Worm (Caenorhabditis elegans) whole organism, L2 larva: ENCODE measurements around the gene sams-1.

Experiments
- C34F6.9 ChIP-seq: fragments of 150-350 bp; optimal IDR thresholded peaks from 2 replicates; lab custom pipeline; 2014; ENCODE audit warnings: missing biosample characterization, missing genetic modification characterization
- R02D3.7 ChIP-seq: fragments of 150-350 bp; optimal IDR thresholded peaks from 2 replicates; lab custom pipeline; 2014; ENCODE audit warnings: missing biosample characterization, missing genetic modification characterization
- Y55F3AM.14 ChIP-seq: fragments of 200-800 bp; sonication (Bioruptor generic); optimal IDR thresholded peaks from 2 replicates; lab custom pipeline; 2018; ENCODE audit warnings: mild to moderate bottlenecking, missing genetic modification characterization, missing compliant biosample characterization
- ama-1 ChIP-seq: fragments of 150-350 bp; optimal IDR thresholded peaks from 2 replicates; lab custom pipeline; 2018; ENCODE audit warnings: inconsistent platforms
- ceh-82 ChIP-seq: fragments of 150-350 bp; optimal IDR thresholded peaks from 2 replicates; lab custom pipeline; 2014; ENCODE audit warnings: missing biosample characterization, missing genetic modification characterization
- crh-2 ChIP-seq: sonication (generic microtip); optimal IDR thresholded peaks from 2 replicates; lab custom pipeline; 2017; ENCODE audit warnings: missing biosample characterization, missing genetic modification characterization
- dmd-4 ChIP-seq: sonication (generic microtip); optimal IDR thresholded peaks from 2 replicates; lab custom pipeline; 2017; ENCODE audit warnings: missing biosample characterization, missing genetic modification characterization
- egl-27 ChIP-seq: sonication (generic microtip); optimal IDR thresholded peaks from 3 replicates; lab custom pipeline; 2017; ENCODE audit warnings: missing biosample characterization, missing genetic modification reagents, missing genetic modification characterization
- elt-1 ChIP-seq: fragments of 150-350 bp; optimal IDR thresholded peaks from 2 replicates; lab custom pipeline; 2014; ENCODE audit warnings: missing biosample characterization, missing genetic modification characterization
- elt-3 ChIP-seq: sonication (generic microtip); optimal IDR thresholded peaks from 2 replicates; lab custom pipeline; 2017; ENCODE audit warnings: missing biosample characterization, missing genetic modification characterization
- fos-1 ChIP-seq: fragments of 150-350 bp; optimal IDR thresholded peaks from 2 replicates; lab custom pipeline; 2014; ENCODE audit warnings: missing biosample characterization, missing genetic modification characterization
- gmeb-1 ChIP-seq: fragments of 150-350 bp; optimal IDR thresholded peaks from 2 replicates; lab custom pipeline; 2014; ENCODE audit warnings: missing biosample characterization, missing genetic modification characterization
- lin-11 ChIP-seq: fragments of 150-350 bp; sonication (generic microtip); optimal IDR thresholded peaks from 2 replicates; lab custom pipeline; 2014; ENCODE audit warnings: missing biosample characterization, missing genetic modification characterization, inconsistent platforms, mixed read lengths
- lin-13 ChIP-seq: fragments of 150-350 bp; optimal IDR thresholded peaks from 2 replicates; lab custom pipeline; 2014; ENCODE audit warnings: missing biosample characterization, missing genetic modification reagents, missing genetic modification characterization
- lin-39 ChIP-seq: fragments of 150-350 bp; optimal IDR thresholded peaks from 2 replicates; lab custom pipeline; 2014; ENCODE audit warnings: missing biosample characterization, missing genetic modification reagents, missing genetic modification characterization
- lsy-2 ChIP-seq, 2 experiments: fragments of 150-350 bp in 1 of 2; sonication (generic microtip) in 1 of 2; optimal IDR thresholded peaks; 2 replicates each; lab custom pipeline; 2014 to 2017; ENCODE audit warnings: missing biosample characterization in 2 of 2, missing genetic modification characterization in 2 of 2
- mab-5 ChIP-seq: fragments of 150-350 bp; optimal IDR thresholded peaks from 2 replicates; lab custom pipeline; 2014; ENCODE audit warnings: missing biosample characterization, missing genetic modification characterization
- mbf-1 ChIP-seq: sonication (generic microtip); optimal IDR thresholded peaks from 2 replicates; lab custom pipeline; 2017; ENCODE audit warnings: missing biosample characterization, missing genetic modification characterization
- nhr-10 ChIP-seq: sonication (generic microtip); optimal IDR thresholded peaks from 2 replicates; lab custom pipeline; 2017; ENCODE audit warnings: missing biosample characterization, missing genetic modification characterization
- nhr-11 ChIP-seq: fragments of 150-350 bp; optimal IDR thresholded peaks from 2 replicates; lab custom pipeline; 2014; ENCODE audit warnings: missing biosample characterization, missing genetic modification characterization
- nhr-23 ChIP-seq: fragments of 150-350 bp; optimal IDR thresholded peaks from 2 replicates; lab custom pipeline; 2014; ENCODE audit warnings: missing biosample characterization, missing genetic modification reagents, missing genetic modification characterization
- nhr-25 ChIP-seq: fragments of 150-350 bp; sonication (generic microtip); optimal IDR thresholded peaks from 3 replicates; lab custom pipeline; 2014; ENCODE audit warnings: missing biosample characterization, missing genetic modification characterization
- nhr-6 ChIP-seq: fragments of 150-350 bp; optimal IDR thresholded peaks from 2 replicates; lab custom pipeline; 2014; ENCODE audit warnings: missing biosample characterization, missing genetic modification characterization
- peb-1 ChIP-seq: fragments of 150-350 bp; optimal IDR thresholded peaks from 2 replicates; lab custom pipeline; 2014; ENCODE audit warnings: missing biosample characterization, missing genetic modification characterization
- sem-4 ChIP-seq: fragments of 150-350 bp; optimal IDR thresholded peaks from 2 replicates; lab custom pipeline; 2014; ENCODE audit warnings: missing biosample characterization, missing genetic modification reagents, missing genetic modification characterization
- skn-1 ChIP-seq: sonication (generic microtip); optimal IDR thresholded peaks from 2 replicates; lab custom pipeline; 2017; ENCODE audit warnings: missing biosample characterization, missing genetic modification characterization
- sma-3 ChIP-seq: sonication (generic microtip); optimal IDR thresholded peaks from 2 replicates; lab custom pipeline; 2016; ENCODE audit warnings: missing genetic modification reagents, missing genetic modification characterization, missing compliant biosample characterization
- sma-9 ChIP-seq, 2 experiments: fragments of 150-350 bp in 1 of 2; sonication (generic microtip) in 1 of 2; optimal IDR thresholded peaks; 2 replicates each; lab custom pipeline; 2014 to 2016; ENCODE audit warnings: missing genetic modification characterization in 2 of 2, mild to moderate bottlenecking in 1 of 2, missing biosample characterization in 1 of 2, missing compliant biosample characterization in 1 of 2, missing genetic modification reagents in 1 of 2, moderate library complexity in 1 of 2
- snpc-4 ChIP-seq: fragments of 150-350 bp; optimal IDR thresholded peaks from 2 replicates; lab custom pipeline; 2014; ENCODE audit warnings: missing biosample characterization, missing genetic modification characterization
- unc-39 ChIP-seq: fragments of 150-350 bp; optimal IDR thresholded peaks from 2 replicates; lab custom pipeline; 2014; ENCODE audit warnings: missing biosample characterization, missing genetic modification characterization
- unc-55 ChIP-seq: fragments of 150-350 bp; sonication (generic microtip); optimal IDR thresholded peaks from 3 replicates; lab custom pipeline; 2014; ENCODE audit warnings: missing biosample characterization, missing genetic modification reagents, missing genetic modification characterization
- zag-1 ChIP-seq: fragments of 150-350 bp; optimal IDR thresholded peaks from 2 replicates; lab custom pipeline; 2014; ENCODE audit warnings: missing biosample characterization, missing genetic modification characterization
- ztf-1 ChIP-seq: fragments of 200-800 bp; sonication (Bioruptor generic); conservative IDR thresholded peaks from 2 replicates; pipeline ENCODE4 v1.3.6; 2022; ENCODE audit warnings: missing genetic modification characterization, missing compliant biosample characterization
- ztf-4 ChIP-seq: fragments of 150-350 bp; optimal IDR thresholded peaks from 2 replicates; lab custom pipeline; 2014; ENCODE audit warnings: missing biosample characterization, missing genetic modification characterization

sams-1 gene

ce11 chrX:11994484-11994883, 28.7 kb downstream of the sams-1 start, which contains the start of gene C49F5.7:
TSS of gene C49F5.7 (plus strand) at chrX:11994784.
- TF ChIP-seq elt-1 (tag; lab: Kevin White, UChicago), result no peak
- TF ChIP-seq crh-2 (tag; lab: Kevin White, UChicago), result peak; percentile 14
- no peak for TF ChIP-seq elt-3 (tag; lab: Kevin White, UChicago)
- no peak for TF ChIP-seq fos-1 (tag; lab: Kevin White, UChicago)
- TF ChIP-seq, all 48 proteins: peak for 1

DNA sequence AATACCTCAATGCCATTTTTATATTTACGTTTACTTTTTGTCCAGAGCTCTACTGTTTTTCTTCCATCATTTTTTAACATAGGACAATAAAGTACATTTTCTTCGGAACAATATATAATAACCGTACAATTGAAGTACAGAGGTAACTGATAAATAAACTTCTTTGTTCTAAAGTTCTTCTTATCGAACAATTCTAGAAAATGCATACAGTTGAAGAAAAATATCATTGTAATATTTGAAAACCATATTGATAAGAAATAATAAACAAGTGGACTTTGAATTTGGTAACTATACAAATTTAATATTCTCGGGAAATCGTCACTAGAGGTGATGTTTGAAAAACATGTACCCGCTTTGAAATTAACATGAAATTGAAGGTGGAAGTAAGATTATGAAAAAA, 30.8 kb downstream of the sams-1 start:
- TF ChIP-seq lin-11 (tag; lab: Kevin White, UChicago) (no peak), ceh-82 (no peak)

ce11 chrX:11999573-11999972, 33.8 kb downstream of the sams-1 start:
- TF ChIP-seq nhr-6 (tag; lab: Kevin White, UChicago) (no peak), mab-5 (tag; lab: Kevin White, UChicago) (no peak), lin-39 (tag; lab: Kevin White, UChicago) (no peak), crh-2 (tag; lab: Kevin White, UChicago) (no peak), nhr-10 (no peak), lin-13 (GFP tag; lab: Kevin White, UChicago) (no peak), sma-3 (GFP tag; lab: Kevin White, UChicago) (no peak), sem-4 (tag; lab: Kevin White, UChicago) (no peak), nhr-11 (tag; lab: Kevin White, UChicago) (no peak), C34F6.9 (tag; lab: Kevin White, UChicago) (no peak), gmeb-1 (tag; lab: Kevin White, UChicago) (no peak), lsy-2 (tag; optimal IDR thresholded peaks at IDR 0.05; lab: Kevin White, UChicago) (no peak), nhr-23 (tag; lab: Kevin White, UChicago) (no peak), skn-1 (no peak), snpc-4 (tag; lab: Kevin White, UChicago) (no peak), ama-1 (no peak), ztf-1 (GFP tag; lab: Robert Waterston, UW) (no peak), dmd-4 (tag; lab: Kevin White, UChicago) (no peak), egl-27 (tag; lab: Kevin White, UChicago) (no peak), zag-1 (tag; lab: Kevin White, UChicago) (no peak)

DNA sequence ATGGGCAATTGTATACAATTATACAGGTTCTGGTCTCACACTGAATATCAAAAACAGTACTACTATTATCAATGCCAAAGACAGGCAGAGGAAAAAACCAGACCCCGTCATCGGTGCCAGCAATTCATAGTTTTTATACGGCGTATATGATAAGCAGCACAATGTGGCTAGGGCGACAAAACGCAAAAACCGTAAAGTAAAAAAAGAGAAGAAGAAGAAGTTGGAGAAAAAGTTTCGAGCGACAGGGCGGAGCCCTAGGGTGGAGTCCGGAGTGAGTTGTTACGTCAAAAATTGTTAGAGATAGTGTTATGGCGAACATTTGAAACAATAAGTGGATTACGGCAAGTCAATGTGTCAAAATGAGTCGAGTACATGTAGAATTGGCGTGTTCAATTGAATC, 35.8 kb downstream of the sams-1 start:
- no peak for TF ChIP-seq nhr-11 (tag; lab: Kevin White, UChicago)
- TF ChIP-seq fos-1 (tag; lab: Kevin White, UChicago), result peak; percentile 67
- no peak for TF ChIP-seq crh-2 (tag; lab: Kevin White, UChicago)
- no peak for TF ChIP-seq ztf-1 (GFP tag; lab: Robert Waterston, UW)
- no peak for TF ChIP-seq sma-9 (GFP tag; optimal IDR thresholded peaks at IDR 0.05; lab: Kevin White, UChicago)
- TF ChIP-seq sma-9 (tag; optimal IDR thresholded peaks at IDR 0.05; lab: Kevin White, UChicago), result no peak

- TF ChIP-seq fos-1 (tag; lab: Kevin White, UChicago) (peak; percentile 73), sem-4 (tag; lab: Kevin White, UChicago) (no peak), sma-9 (GFP tag; optimal IDR thresholded peaks at IDR 0.05; lab: Kevin White, UChicago) (peak; percentile 21), sma-9 (tag; optimal IDR thresholded peaks at IDR 0.05; lab: Kevin White, UChicago) (no peak), crh-2 (tag; lab: Kevin White, UChicago) (no peak), Y55F3AM.14 (GFP tag; lab: Kevin White, UChicago) (no peak)
These were observed 38.2 kb downstream of the sams-1 start for ce11 chrX:12003969-12004368.

ce11 chrX:12004925-12005324, 39.2 kb downstream of the sams-1 start:
- peak; percentile 65 for TF ChIP-seq fos-1 (tag; lab: Kevin White, UChicago)
- no peak for TF ChIP-seq ztf-4 (tag; lab: Kevin White, UChicago)

ce11 chrX:12005499-12005959, 39.8 kb downstream of the sams-1 start, which contains the start of gene sma-5:
TSS of gene sma-5 (minus strand) at chrX:12005549.
- TF ChIP-seq nhr-23 (tag; lab: Kevin White, UChicago) (no peak), peb-1 (tag; lab: Kevin White, UChicago) (no peak), elt-3 (tag; lab: Kevin White, UChicago) (no peak), unc-39 (tag; lab: Kevin White, UChicago) (no peak), nhr-10 (no peak), skn-1 (no peak), mbf-1 (no peak), R02D3.7 (no peak), nhr-6 (tag; lab: Kevin White, UChicago) (no peak), elt-1 (tag; lab: Kevin White, UChicago) (no peak), nhr-25 (no peak), crh-2 (tag; lab: Kevin White, UChicago) (no peak), unc-55 (no peak), C34F6.9 (tag; lab: Kevin White, UChicago) (no peak), ztf-1 (GFP tag; lab: Robert Waterston, UW) (no peak), gmeb-1 (tag; lab: Kevin White, UChicago) (no peak), lin-13 (GFP tag; lab: Kevin White, UChicago) (no peak)
